Fruit fly (Drosophila melanogaster): ENCODE results near the gene plh.

DNA sequence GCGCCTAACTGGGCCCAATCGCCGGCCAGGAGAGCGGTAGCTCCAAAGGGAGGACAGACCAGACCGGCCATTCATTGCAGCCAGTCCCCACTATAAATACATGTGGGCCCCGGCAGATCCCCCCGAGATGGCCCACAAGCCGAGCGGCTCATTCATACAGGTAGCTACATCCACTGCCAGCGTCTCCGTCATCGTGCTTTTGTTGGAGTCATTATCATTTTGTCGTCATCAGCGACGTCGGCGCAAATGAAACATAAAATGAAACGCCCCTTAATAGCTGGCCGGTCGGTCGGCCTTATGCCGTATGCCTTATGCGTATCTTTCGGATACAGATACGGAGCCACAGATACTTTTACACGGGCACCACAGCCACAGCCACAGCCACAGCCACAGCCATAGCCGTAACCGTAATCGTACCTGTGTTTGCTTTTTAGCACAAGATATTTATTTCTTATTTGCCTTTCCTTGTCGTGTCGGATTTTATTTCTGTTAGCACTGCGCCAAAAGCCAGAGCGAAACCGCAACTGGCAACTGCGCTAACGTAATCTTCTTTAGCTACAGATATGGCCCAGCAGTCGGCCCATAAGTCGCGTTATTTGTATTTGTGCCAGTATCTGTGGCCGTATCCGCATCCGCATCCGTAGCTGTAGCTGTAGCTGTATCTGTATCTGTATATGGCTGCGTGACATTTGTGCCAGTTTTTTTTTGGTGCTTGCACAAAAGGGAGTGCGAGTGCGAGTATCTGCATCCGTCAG lies 32.3 kb upstream of the plh start:
- TF ChIP-seq CG8765 (GFP tag; IDR thresholded peaks at IDR 0.05) = no peak
- peak; percentile 81 for TF ChIP-seq odd (GFP tag; optimal IDR thresholded peaks at IDR 0.05)
- peak; percentile 14 for TF ChIP-seq CG14710 (tag; optimal IDR thresholded peaks at IDR 0.05)
- peak; percentile 44; the same call in 1 of the 2 replicates for TF ChIP-seq ranshi (GFP tag; IDR thresholded peaks at IDR 0.05)
- no peak for TF ChIP-seq Poxn (GFP tag; IDR thresholded peaks at IDR 0.05)
- no peak for TF ChIP-seq jigr1 (GFP tag; IDR thresholded peaks at IDR 0.05)
- no peak for TF ChIP-seq CG9797 (GFP tag; optimal IDR thresholded peaks at IDR 0.05)
- TF ChIP-seq Ets65A (GFP tag) = no peak
